Fruit fly (Drosophila melanogaster): ENCODE measurements around the gene PDCD-5.

The PDCD-5 gene

DNA sequence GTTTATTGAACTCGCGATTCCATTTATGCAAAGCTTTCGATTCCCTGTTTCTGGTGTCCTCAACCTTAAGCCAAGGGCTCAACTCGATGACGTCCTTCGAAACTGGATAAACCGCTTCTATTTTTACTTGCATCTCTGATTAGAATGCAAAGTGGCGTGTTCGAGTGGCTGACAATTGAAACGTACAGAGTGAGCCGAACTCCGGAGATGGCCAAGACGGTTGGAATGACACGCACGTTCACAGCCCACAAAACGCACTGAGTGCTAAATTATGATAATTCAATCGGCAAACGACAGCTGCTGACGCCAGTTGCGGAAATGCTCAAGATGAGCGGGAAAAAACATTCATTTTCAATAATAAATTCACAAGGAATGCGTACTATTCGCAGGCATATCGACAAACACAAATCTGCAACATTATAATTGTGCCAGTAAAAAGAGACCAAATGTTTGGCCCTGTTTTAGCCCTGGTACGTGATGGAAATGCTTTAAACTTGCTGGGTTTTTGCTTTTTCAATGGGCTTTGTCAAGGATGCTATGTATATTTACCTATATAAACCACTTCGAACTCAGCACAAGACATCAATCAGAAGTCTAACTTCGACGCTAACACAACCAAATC is 40.6 kb upstream of the PDCD-5 start, which contains the start of gene CG13066:
TSS of gene CG13066 (plus strand) at position 572 of the 622 bp plus-strand sequence.
- TF ChIP-seq brk (GFP tag; optimal IDR thresholded peaks at IDR 0.05) (no peak), psq (GFP tag; optimal IDR thresholded peaks at IDR 0.05) (no peak), pan (optimal IDR thresholded peaks at IDR 0.05) (no peak), Mio (GFP tag; optimal IDR thresholded peaks at IDR 0.05) (no peak), dsf (GFP tag; optimal IDR thresholded peaks at IDR 0.05; ENCODE audit: borderline replicate concordance) (no peak), OdsH (GFP tag; optimal IDR thresholded peaks at IDR 0.05) (no peak), Myc (optimal IDR thresholded peaks at IDR 0.05) (no peak), sage (GFP tag; optimal IDR thresholded peaks at IDR 0.05) (no peak), foxo (GFP tag; optimal IDR thresholded peaks at IDR 0.05) (no peak), Hr83 (GFP tag; optimal IDR thresholded peaks at IDR 0.05; ENCODE audit: poor library complexity, severe bottlenecking) (no peak), fru (GFP tag; optimal IDR thresholded peaks at IDR 0.05) (no peak), GATAd (GFP tag; optimal IDR thresholded peaks at IDR 0.05) (no peak), Abd-B (GFP tag; optimal IDR thresholded peaks at IDR 0.05) (no peak)

DNA sequence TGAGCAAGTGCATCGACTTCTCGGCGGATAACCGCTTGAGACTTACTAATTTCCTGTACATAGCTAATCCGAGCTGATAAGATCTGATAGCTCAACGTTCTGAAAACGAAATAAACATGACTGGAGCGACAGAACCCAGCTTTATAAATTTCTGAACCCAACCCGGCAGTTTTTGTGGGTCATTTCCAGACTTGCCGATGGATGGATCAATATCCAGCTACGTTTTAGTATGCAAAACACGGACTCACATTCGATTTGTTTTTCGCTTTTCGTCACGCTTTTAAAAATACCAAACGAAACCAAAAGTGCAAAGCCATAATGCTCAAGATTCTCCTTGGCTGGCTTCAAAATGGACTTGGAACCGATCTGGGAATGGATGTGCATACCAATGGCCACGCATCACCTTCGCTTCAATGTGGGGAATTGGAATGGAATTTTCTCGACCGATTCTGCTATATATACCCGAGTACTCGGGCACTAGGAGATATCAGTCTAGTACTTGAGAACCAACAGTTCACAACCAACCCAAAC is 39.0 kb upstream of the PDCD-5 start, which contains the start of the genes CG34248 and CG13067:
TSS of gene CG34248 (minus strand) at position 101 of the 531 bp plus-strand sequence.
TSS of gene CG13067 (plus strand) at position 481 of the 531 bp plus-strand sequence.
- TF ChIP-seq OdsH (GFP tag; optimal IDR thresholded peaks at IDR 0.05), result no peak
- no peak for TF ChIP-seq Hnf4 (GFP tag; optimal IDR thresholded peaks at IDR 0.05)
- no peak for TF ChIP-seq CG32264 (GFP tag; optimal IDR thresholded peaks at IDR 0.05)
- TF ChIP-seq lola (GFP tag; optimal IDR thresholded peaks at IDR 0.05), result no peak
- TF ChIP-seq Jra (GFP tag; optimal IDR thresholded peaks at IDR 0.05), result no peak
- no peak for TF ChIP-seq Mio (GFP tag; optimal IDR thresholded peaks at IDR 0.05)
- no peak for TF ChIP-seq woc (GFP tag; optimal IDR thresholded peaks at IDR 0.05)
- no peak for TF ChIP-seq sv (GFP tag; optimal IDR thresholded peaks at IDR 0.05)
- no peak for TF ChIP-seq N (GFP tag; optimal IDR thresholded peaks at IDR 0.05)
- TF ChIP-seq h (GFP tag; optimal IDR thresholded peaks at IDR 0.05), result no peak
- TF ChIP-seq Dif (GFP tag; optimal IDR thresholded peaks at IDR 0.05; ENCODE audit: partially characterized antibody), result no peak
- no peak for TF ChIP-seq CrebA (GFP tag; optimal IDR thresholded peaks at IDR 0.05; ENCODE audit: borderline replicate concordance)
- no peak for TF ChIP-seq fru (GFP tag; optimal IDR thresholded peaks at IDR 0.05)
- no peak for TF ChIP-seq brk (GFP tag; optimal IDR thresholded peaks at IDR 0.05)

DNA sequence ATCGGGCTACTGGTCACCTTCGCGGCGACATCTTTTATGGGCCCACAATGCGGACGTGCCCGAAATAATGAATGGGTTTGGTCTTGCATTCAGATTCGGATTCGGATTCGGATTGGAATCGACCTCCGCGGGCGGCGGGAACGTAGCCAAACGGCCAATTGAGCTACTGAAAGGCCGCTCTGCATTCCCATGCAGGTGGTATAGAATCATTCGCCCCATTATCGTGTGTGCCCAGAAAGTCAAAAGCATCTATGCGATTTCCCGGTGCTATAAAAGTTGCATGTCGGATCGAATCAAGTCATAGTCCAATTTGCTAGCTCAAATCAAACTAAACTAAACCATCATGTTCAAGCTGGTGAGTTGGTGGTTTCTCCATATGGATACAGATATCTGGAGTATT is 37.3 kb upstream of the PDCD-5 start, which contains the start of gene CG13068:
TSS of gene CG13068 (plus strand) at position 301 of the 400 bp plus-strand sequence.
- TF ChIP-seq br (GFP tag; optimal IDR thresholded peaks at IDR 0.05) (no peak), h (GFP tag; optimal IDR thresholded peaks at IDR 0.05) (no peak), foxo (GFP tag; optimal IDR thresholded peaks at IDR 0.05) (no peak), Dfd (GFP tag; optimal IDR thresholded peaks at IDR 0.05) (no peak), CrebA (GFP tag; optimal IDR thresholded peaks at IDR 0.05; ENCODE audit: borderline replicate concordance) (no peak), fru (GFP tag; optimal IDR thresholded peaks at IDR 0.05) (no peak), dmrt93B (GFP tag; optimal IDR thresholded peaks at IDR 0.05) (no peak), Dif (GFP tag; optimal IDR thresholded peaks at IDR 0.05; ENCODE audit: partially characterized antibody) (no peak), Myc (optimal IDR thresholded peaks at IDR 0.05) (no peak), rgr (GFP tag; optimal IDR thresholded peaks at IDR 0.05) (no peak), usp (GFP tag; optimal IDR thresholded peaks at IDR 0.05) (no peak), HLH106 (tag; optimal IDR thresholded peaks at IDR 0.05) (no peak), CG32264 (GFP tag; optimal IDR thresholded peaks at IDR 0.05) (no peak), dl (GFP tag; optimal IDR thresholded peaks at IDR 0.05; ENCODE audit: insufficient read depth in 1 of 2, partially characterized antibody in 2 of 2) (no peak), Hr78 (GFP tag; optimal IDR thresholded peaks at IDR 0.05) (no peak), Mio (GFP tag; optimal IDR thresholded peaks at IDR 0.05) (no peak), Vsx2 (GFP tag; optimal IDR thresholded peaks at IDR 0.05; ENCODE audit: partially characterized antibody) (no peak)

DNA sequence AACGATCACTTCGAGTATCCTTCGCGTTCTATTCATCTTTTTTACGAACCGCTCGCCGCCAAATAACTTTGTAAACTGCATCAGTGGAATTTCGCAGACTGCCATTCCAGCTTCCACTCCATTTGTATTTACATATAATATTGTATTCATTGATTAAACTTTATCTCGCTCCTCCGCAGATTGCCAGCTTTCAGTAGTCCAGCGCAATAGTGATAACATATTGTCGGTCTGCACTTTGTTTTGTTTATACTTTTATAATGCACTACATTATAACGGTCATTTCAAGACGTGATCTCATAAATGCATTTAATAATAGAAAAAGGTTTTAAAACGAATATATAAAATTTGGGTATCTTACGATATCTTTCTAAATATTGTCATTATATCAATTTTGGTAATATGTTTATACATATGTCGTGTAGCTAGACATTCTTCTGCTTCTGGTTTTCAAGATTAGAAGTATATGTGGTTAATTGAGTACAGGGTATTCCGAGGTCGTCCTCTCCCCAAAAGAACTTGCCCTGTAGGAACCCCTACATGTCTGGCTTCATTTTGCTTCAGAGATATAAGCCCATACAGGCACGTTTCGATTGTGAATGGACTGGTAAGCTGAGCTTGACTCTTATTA is 36.4 kb upstream of the PDCD-5 start, which contains the start of gene CG4950:
TSS of gene CG4950 (minus strand) at position 51 of the 628 bp plus-strand sequence.
- TF ChIP-seq br (GFP tag; optimal IDR thresholded peaks at IDR 0.05) (no peak), HLH106 (tag; optimal IDR thresholded peaks at IDR 0.05) (peak; percentile 40)

All from whole organism, wandering third instar larva.